Worm (Caenorhabditis elegans) whole organism, mixed stage, embryonic: ENCODE results near the gene soc-1.

ENCODE experiments used
- M03D4.4 ChIP-seq: sonication (generic microtip); optimal IDR thresholded peaks from 2 replicates; lab custom pipeline; 2017; ENCODE audit warnings: mild to moderate bottlenecking, missing genetic modification characterization, missing compliant biosample characterization
- bed-3 ChIP-seq: fragments of 200-800 bp; sonication (Bioruptor generic); optimal IDR thresholded peaks from 3 replicates; lab custom pipeline; 2018; ENCODE audit warnings: mild to moderate bottlenecking, missing genetic modification characterization, moderate library complexity, missing compliant biosample characterization
- ces-1 ChIP-seq: fragments of 150-350 bp; optimal IDR thresholded peaks from 2 replicates; lab custom pipeline; 2014; ENCODE audit warnings: missing biosample characterization, missing genetic modification reagents, missing genetic modification characterization
- nhr-76 ChIP-seq: sonication (generic microtip); optimal IDR thresholded peaks from 2 replicates; lab custom pipeline; 2017; ENCODE audit warnings: missing biosample characterization, missing genetic modification characterization
- pha-4 ChIP-seq: fragments of 150-350 bp; optimal IDR thresholded peaks from 2 replicates; lab custom pipeline; 2018; ENCODE audit warnings: missing biosample characterization, missing genetic modification reagents, missing genetic modification characterization
- sptf-1 ChIP-seq: sonication (generic microtip); optimal IDR thresholded peaks from 2 replicates; lab custom pipeline; 2017; ENCODE audit warnings: mild to moderate bottlenecking, missing genetic modification characterization, moderate library complexity, missing compliant biosample characterization
- tbx-8 ChIP-seq: fragments of 200-800 bp; sonication (Bioruptor generic); optimal IDR thresholded peaks from 2 replicates; lab custom pipeline; 2018; ENCODE audit warnings: mild to moderate bottlenecking, missing genetic modification characterization, moderate library complexity, missing compliant biosample characterization
- unc-39 ChIP-seq: fragments of 150-350 bp; optimal IDR thresholded peaks from 2 replicates; lab custom pipeline; 2014; ENCODE audit warnings: missing biosample characterization, missing genetic modification characterization
- zip-8 ChIP-seq: fragments of 150-350 bp; optimal IDR thresholded peaks from 2 replicates; lab custom pipeline; 2014; ENCODE audit warnings: missing biosample characterization, missing genetic modification characterization
- ztf-11 ChIP-seq: fragments of 150-350 bp; optimal IDR thresholded peaks from 2 replicates; lab custom pipeline; 2014; ENCODE audit warnings: missing biosample characterization, missing genetic modification characterization

DNA sequence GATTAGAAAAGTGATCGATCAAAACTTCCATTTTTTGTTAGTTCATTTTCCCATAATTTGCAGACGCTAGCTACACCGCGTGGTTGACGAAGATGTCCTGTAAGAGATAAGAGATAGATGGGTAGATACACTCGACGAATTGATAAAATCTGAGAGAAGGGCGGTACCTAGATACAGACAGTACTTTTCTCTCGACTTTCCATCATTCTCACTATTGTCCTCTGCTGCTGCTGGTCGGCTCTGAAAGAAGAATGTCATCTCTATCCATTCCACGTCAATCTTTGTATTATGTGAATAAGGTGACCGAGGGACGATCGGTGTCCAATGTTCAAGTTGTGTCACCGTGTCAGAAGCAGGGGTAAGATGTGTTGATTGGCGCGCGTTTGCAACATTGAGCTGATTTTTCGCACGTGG is 14.2 kb upstream of the soc-1 start, which contains the start of gene pmt-2:
- TF ChIP-seq unc-39 (tag; lab: Kevin White, UChicago) (no peak), bed-3 (no peak), zip-8 (tag; lab: Kevin White, UChicago) (no peak), M03D4.4 (tag; lab: Kevin White, UChicago) (no peak), pha-4 (no peak), sptf-1 (no peak), ces-1 (no peak), ztf-11 (tag; lab: Kevin White, UChicago) (no peak), nhr-76 (tag; lab: Kevin White, UChicago) (no peak), tbx-8 (GFP tag; lab: Kevin White, UChicago) (no peak)
